Fruit fly (Drosophila melanogaster) whole organism, embryonic: ENCODE data around the gene ewg.

Experiments used
- Asciz ChIP-seq: fragments of 200-800 bp; sonication (Bioruptor generic); optimal IDR thresholded peaks from 2 replicates; lab custom pipeline; 2017; ENCODE audit warnings: missing biosample characterization, mild to moderate bottlenecking, missing genetic modification characterization, missing genetic modification reagents
- CG10321 ChIP-seq: fragments of 200-800 bp; sonication (Bioruptor generic); IDR thresholded peaks from 2 replicates; pipeline ENCODE4 v1.3.6; 2022; ENCODE audit warnings: missing biosample characterization, missing genetic modification characterization
- CG10543 ChIP-seq: fragments of 200-800 bp; sonication (Bioruptor generic); optimal IDR thresholded peaks from 3 replicates; lab custom pipeline; 2017; ENCODE audit warnings: missing biosample characterization, mild to moderate bottlenecking, missing genetic modification characterization, moderate library complexity
- CG11247 ChIP-seq: fragments of 200-800 bp; sonication (Bioruptor generic); IDR thresholded peaks from 2 replicates; pipeline ENCODE4 v1.3.6; 2022; ENCODE audit warnings: missing biosample characterization, missing genetic modification characterization
- CG11504 ChIP-seq: fragments of 200-800 bp; sonication (Bioruptor generic); optimal IDR thresholded peaks from 3 replicates; lab custom pipeline; 2019; ENCODE audit warnings: missing biosample characterization, mild to moderate bottlenecking, missing genetic modification characterization, moderate library complexity
- CG12744 ChIP-seq: fragments of 200-800 bp; sonication (Bioruptor generic); optimal IDR thresholded peaks from 2 replicates; lab custom pipeline; 2016; ENCODE audit warnings: missing biosample characterization, missing genetic modification characterization
- CG13894 ChIP-seq: fragments of 200-800 bp; sonication (Bioruptor generic); optimal IDR thresholded peaks from 3 replicates; lab custom pipeline; 2018; ENCODE audit warnings: missing biosample characterization, mild to moderate bottlenecking, missing genetic modification characterization, moderate library complexity
- CG15011 ChIP-seq: fragments of 200-800 bp; sonication (Bioruptor generic); optimal IDR thresholded peaks from 3 replicates; lab custom pipeline; 2018; ENCODE audit warnings: missing biosample characterization, mild to moderate bottlenecking, missing genetic modification characterization
- CG17568 ChIP-seq: fragments of 200-800 bp; sonication (Bioruptor generic); optimal IDR thresholded peaks from 2 replicates; lab custom pipeline; 2018; ENCODE audit warnings: missing biosample characterization, mild to moderate bottlenecking, missing genetic modification characterization, moderate library complexity
- CG30403 ChIP-seq: fragments of 200-800 bp; sonication (Bioruptor generic); optimal IDR thresholded peaks from 3 replicates; lab custom pipeline; 2016; ENCODE audit warnings: missing biosample characterization, missing genetic modification characterization
- CG3163 ChIP-seq: fragments of 200-800 bp; sonication (Bioruptor generic); optimal IDR thresholded peaks from 3 replicates; lab custom pipeline; 2016; ENCODE audit warnings: missing biosample characterization, missing genetic modification characterization
- CG32767 ChIP-seq: fragments of 200-800 bp; sonication (Bioruptor generic); IDR thresholded peaks from 2 replicates; pipeline ENCODE4 v1.3.6; 2022; ENCODE audit warnings: missing biosample characterization, missing genetic modification characterization
- CG3838 ChIP-seq: fragments of 200-800 bp; sonication (Bioruptor generic); optimal IDR thresholded peaks from 3 replicates; lab custom pipeline; 2016; ENCODE audit warnings: missing biosample characterization, missing genetic modification characterization
- CG4424 ChIP-seq: fragments of 200-800 bp; sonication (Bioruptor generic); optimal IDR thresholded peaks from 3 replicates; lab custom pipeline; 2016; ENCODE audit warnings: missing biosample characterization, missing genetic modification characterization
- CG4707 ChIP-seq: fragments of 200-800 bp; sonication (Bioruptor generic); optimal IDR thresholded peaks from 2 replicates; lab custom pipeline; 2018; ENCODE audit warnings: missing biosample characterization, mild to moderate bottlenecking, missing genetic modification characterization, moderate library complexity
- CG8290 ChIP-seq, 3 experiments: fragments of 200-800 bp; sonication (Bioruptor generic); optimal IDR thresholded peaks; 2 replicates each; lab custom pipeline; 2016 to 2019; ENCODE audit warnings: missing biosample characterization in 3 of 3, missing genetic modification characterization in 3 of 3, mild to moderate bottlenecking in 2 of 3, moderate library complexity in 1 of 3
- CG8924 ChIP-seq: fragments of 200-800 bp; optimal IDR thresholded peaks from 3 replicates; lab custom pipeline; 2019; ENCODE audit warnings: missing biosample characterization, mild to moderate bottlenecking, missing genetic modification characterization, moderate library complexity
- Dip3 ChIP-seq: fragments of 200-800 bp; sonication (Bioruptor generic); optimal IDR thresholded peaks from 3 replicates; lab custom pipeline; 2016; ENCODE audit warnings: missing biosample characterization, missing genetic modification characterization
- Ets65A ChIP-seq: fragments of 200-800 bp; sonication (Bioruptor generic); peaks from one replicate; lab custom pipeline; 2016; ENCODE audit warnings: missing biosample characterization, missing genetic modification characterization
- HHEX ChIP-seq: fragments of 200-800 bp; sonication (Bioruptor generic); optimal IDR thresholded peaks from 3 replicates; lab custom pipeline; 2017; ENCODE audit warnings: missing biosample characterization, mild to moderate bottlenecking, missing genetic modification characterization, missing genetic modification reagents
- HLHmδ ChIP-seq: fragments of 200-800 bp; sonication (Bioruptor generic); optimal IDR thresholded peaks from 2 replicates; lab custom pipeline; 2018; ENCODE audit warnings: missing biosample characterization, mild to moderate bottlenecking, missing genetic modification characterization, moderate library complexity
- Kr ChIP-seq: fragments of 200-800 bp; sonication (Bioruptor generic); optimal IDR thresholded peaks from 2 replicates; lab custom pipeline; 2017; ENCODE audit warnings: missing biosample characterization, mild to moderate bottlenecking, missing genetic modification characterization
- MTF-1 ChIP-seq: fragments of 200-800 bp; sonication (Bioruptor generic); optimal IDR thresholded peaks from 2 replicates; lab custom pipeline; 2018; ENCODE audit warnings: missing biosample characterization, mild to moderate bottlenecking, missing genetic modification characterization, borderline replicate concordance
- Mrtf ChIP-seq: fragments of 200-800 bp; sonication (Bioruptor generic); IDR thresholded peaks from 3 replicates; pipeline ENCODE4 v1.3.6; 2022; ENCODE audit warnings: missing biosample characterization, missing genetic modification characterization
- NK7.1 ChIP-seq: fragments of 200-800 bp; sonication (Bioruptor generic); optimal IDR thresholded peaks from 3 replicates; lab custom pipeline; 2016; ENCODE audit warnings: missing biosample characterization, missing genetic modification characterization
- Rx ChIP-seq: fragments of 200-800 bp; sonication (Bioruptor generic); IDR thresholded peaks from 2 replicates; pipeline ENCODE4 v1.3.6; 2022; ENCODE audit warnings: missing biosample characterization, missing genetic modification characterization
- Xrp1 ChIP-seq: fragments of 200-800 bp; sonication (Bioruptor generic); IDR thresholded peaks from 2 replicates; pipeline ENCODE4 v1.3.6; 2022; ENCODE audit warnings: missing biosample characterization, missing genetic modification characterization
- abd-A ChIP-seq: fragments of 200-800 bp; sonication (Bioruptor generic); optimal IDR thresholded peaks from 3 replicates; lab custom pipeline; 2019; ENCODE audit warnings: missing biosample characterization, mild to moderate bottlenecking, missing genetic modification characterization, moderate library complexity
- ara ChIP-seq: fragments of 200-800 bp; sonication (Bioruptor generic); IDR thresholded peaks from 2 replicates; pipeline ENCODE4 v1.3.6; 2022; ENCODE audit warnings: missing biosample characterization, missing genetic modification characterization
- bab2 ChIP-seq: fragments of 200-800 bp; sonication (Bioruptor generic); optimal IDR thresholded peaks from 2 replicates; lab custom pipeline; 2016; ENCODE audit warnings: missing biosample characterization, missing genetic modification characterization
- bcd ChIP-seq: fragments of 200-800 bp; sonication (Bioruptor generic); optimal IDR thresholded peaks from 2 replicates; lab custom pipeline; 2017; ENCODE audit warnings: missing biosample characterization, mild to moderate bottlenecking, missing genetic modification characterization
- chif ChIP-seq, 2 experiments: fragments of 200-800 bp; sonication (Bioruptor generic); optimal IDR thresholded peaks; 3 replicates each; lab custom pipeline; 2016; ENCODE audit warnings: missing biosample characterization in 2 of 2, missing genetic modification characterization in 2 of 2
- dmrt11E ChIP-seq: fragments of 200-800 bp; sonication (Bioruptor generic); optimal IDR thresholded peaks from 3 replicates; lab custom pipeline; 2018; ENCODE audit warnings: missing biosample characterization, mild to moderate bottlenecking, missing genetic modification characterization, moderate library complexity
- dmrt99B ChIP-seq: fragments of 200-800 bp; sonication (Bioruptor generic); optimal IDR thresholded peaks from 2 replicates; lab custom pipeline; 2018; ENCODE audit warnings: missing biosample characterization, mild to moderate bottlenecking, missing genetic modification characterization, moderate library complexity
- ewg ChIP-seq: fragments of 200-800 bp; sonication (Bioruptor generic); optimal IDR thresholded peaks from 3 replicates; lab custom pipeline; 2017; ENCODE audit warnings: mild to moderate bottlenecking, missing biosample characterization, missing genetic modification reagents, missing genetic modification characterization
- grau ChIP-seq: fragments of 200-800 bp; optimal IDR thresholded peaks from 3 replicates; lab custom pipeline; 2019; ENCODE audit warnings: missing biosample characterization, mild to moderate bottlenecking, missing genetic modification characterization, moderate library complexity
- gsb ChIP-seq: fragments of 200-800 bp; sonication (Bioruptor generic); IDR thresholded peaks from 2 replicates; pipeline ENCODE4 v1.3.6; 2022; ENCODE audit warnings: missing biosample characterization, missing genetic modification characterization
- ham ChIP-seq: fragments of 200-800 bp; sonication (Bioruptor generic); IDR thresholded peaks from 2 replicates; pipeline ENCODE4 v1.3.6; 2022; ENCODE audit warnings: missing biosample characterization, missing genetic modification characterization
- ind ChIP-seq: fragments of 200-800 bp; sonication (Bioruptor generic); optimal IDR thresholded peaks from 3 replicates; lab custom pipeline; 2016; ENCODE audit warnings: missing biosample characterization, missing genetic modification characterization
- kah ChIP-seq: fragments of 200-800 bp; sonication (Bioruptor generic); optimal IDR thresholded peaks from 2 replicates; lab custom pipeline; 2018; ENCODE audit warnings: missing biosample characterization, mild to moderate bottlenecking, missing genetic modification characterization
- nmo ChIP-seq: fragments of 200-800 bp; sonication (Bioruptor generic); optimal IDR thresholded peaks from 2 replicates; lab custom pipeline; 2018; ENCODE audit warnings: missing biosample characterization, mild to moderate bottlenecking, missing genetic modification characterization, moderate library complexity
- pnt ChIP-seq: fragments of 200-800 bp; sonication (Bioruptor generic); optimal IDR thresholded peaks from 3 replicates; lab custom pipeline; 2016; ENCODE audit warnings: missing biosample characterization, missing genetic modification characterization
- pros ChIP-seq: fragments of 200-800 bp; sonication (Bioruptor generic); optimal IDR thresholded peaks from 3 replicates; lab custom pipeline; 2019; ENCODE audit warnings: missing biosample characterization, mild to moderate bottlenecking, missing genetic modification characterization, moderate library complexity
- sc ChIP-seq, 3 experiments: fragments of >200 bp in 2 of 3; fragments of 200-800 bp in 1 of 3; sonication (Bioruptor generic) in 1 of 3; optimal IDR thresholded peaks; 2 replicates in 2 of 3; 3 replicates in 1 of 3; lab custom pipeline; 2017; ENCODE audit warnings: mild to moderate bottlenecking in 1 of 3, missing biosample characterization in 1 of 3, missing genetic modification characterization in 1 of 3, missing genetic modification reagents in 1 of 3
- sens ChIP-seq: fragments of 200-800 bp; sonication (Bioruptor generic); peaks from one replicate; lab custom pipeline; 2016; ENCODE audit warnings: missing biosample characterization, missing genetic modification characterization
- seq ChIP-seq: fragments of 200-800 bp; sonication (Bioruptor generic); IDR thresholded peaks from 2 replicates; pipeline ENCODE4 v1.3.6; 2022; ENCODE audit warnings: missing biosample characterization, missing genetic modification characterization
- sqz ChIP-seq: fragments of 200-800 bp; sonication (Bioruptor generic); optimal IDR thresholded peaks from 3 replicates; lab custom pipeline; 2018; ENCODE audit warnings: missing biosample characterization, mild to moderate bottlenecking, missing genetic modification characterization
- sr ChIP-seq: fragments of 200-800 bp; sonication (Bioruptor generic); IDR thresholded peaks from 3 replicates; pipeline ENCODE4 v1.3.6; 2022; ENCODE audit warnings: missing biosample characterization, missing genetic modification characterization
- wdn ChIP-seq: fragments of 200-800 bp; sonication (Bioruptor generic); IDR thresholded peaks from 2 replicates; pipeline ENCODE4 v1.3.6; 2022; ENCODE audit warnings: missing biosample characterization, missing genetic modification characterization

ewg gene

dm6 chrX:278370-279096 lies 985 bp downstream of the ewg start (continued):
- TF ChIP-seq CG4707 (GFP tag; lab: Kevin White, UChicago) (no peak), CG3838 (GFP tag; lab: Kevin White, UChicago) (no peak), HLHmδ (GFP tag; lab: Kevin White, UChicago) (no peak), sqz (GFP tag; lab: Kevin White, UChicago) (no peak), NK7.1 (GFP tag; lab: Kevin White, UChicago) (no peak), sc (optimal IDR thresholded peaks at IDR 0.05; lab: Kevin White, UChicago) (no peak), sc (GFP tag; optimal IDR thresholded peaks at IDR 0.05; lab: Kevin White, UChicago) (no peak), sens (GFP tag; lab: Kevin White, UChicago) (peak; percentile 78), Asciz (GFP tag; lab: Kevin White, UChicago) (peak; percentile 7), nmo (GFP tag; lab: Kevin White, UChicago) (no peak), pros (GFP tag; lab: Kevin White, UChicago) (peak; percentile 54), abd-A (tag; lab: Kevin White, UChicago) (peak; percentile 28), pnt (GFP tag; lab: Kevin White, UChicago) (no peak), gsb (GFP tag; lab: Robert Waterston, UW) (no peak), CG15011 (GFP tag; lab: Kevin White, UChicago) (peak; percentile 17), sr (no peak), CG4424 (GFP tag; lab: Kevin White, UChicago) (no peak), Xrp1 (GFP tag; lab: Robert Waterston, UW) (0 out of 2 replicates have a peak, but pooled peaks have one; percentile 17), CG10321 (peak; percentile 78), HHEX (GFP tag; lab: Kevin White, UChicago) (no peak), CG3163 (GFP tag; lab: Kevin White, UChicago) (no peak), CG12744 (GFP tag; lab: Kevin White, UChicago) (no peak), CG8924 (tag; lab: Kevin White, UChicago) (peak; percentile 29), CG30403 (GFP tag; lab: Kevin White, UChicago) (peak; percentile 17), Rx (GFP tag; lab: Robert Waterston, UW) (no peak), Ets65A (GFP tag; lab: Kevin White, UChicago) (no peak), CG11504 (tag; lab: Kevin White, UChicago) (peak; percentile 11), bcd (no peak), CG32767 (GFP tag; lab: Robert Waterston, UW) (peak; percentile 68; the same call in 1 of the 2 replicates), chif (GFP tag; optimal IDR thresholded peaks at IDR 0.05; lab: Kevin White, UChicago) (no peak), CG8290 (GFP tag; optimal IDR thresholded peaks at IDR 0.05; lab: Kevin White, UChicago) (no peak), CG8290 (tag; optimal IDR thresholded peaks at IDR 0.05; lab: Kevin White, UChicago) (peak in 1 of 2 experiments; percentile 59), Dip3 (GFP tag; lab: Kevin White, UChicago) (peak; percentile 2), ewg (GFP tag; lab: Kevin White, UChicago) (peak; percentile 27), CG17568 (GFP tag; lab: Kevin White, UChicago) (no peak), Kr (GFP tag; lab: Kevin White, UChicago) (peak; percentile 35), CG11247 (GFP tag; lab: Robert Waterston, UW) (no peak), CG10543 (peak; percentile 10), ham (no peak), wdn (GFP tag; lab: Robert Waterston, UW) (no peak), kah (GFP tag; lab: Kevin White, UChicago) (no peak), ara (no peak), dmrt11E (tag; lab: Kevin White, UChicago) (no peak), bab2 (GFP tag; lab: Kevin White, UChicago) (no peak), MTF-1 (GFP tag; lab: Kevin White, UChicago) (no peak), dmrt99B (peak; percentile 33), Mrtf (no peak), seq (GFP tag; lab: Robert Waterston, UW) (peak; percentile 62; the same call in 1 of the 2 replicates), grau (tag; lab: Kevin White, UChicago) (peak; percentile 48), CG13894 (tag; lab: Kevin White, UChicago) (peak; percentile 30), ind (GFP tag; lab: Kevin White, UChicago) (peak; percentile 2)
